Worm (Caenorhabditis elegans): ENCODE results near the gene F12D9.2.

Gene F12D9.2

ce11 chrX:8675151-8675550 lies 28.3 kb upstream of the F12D9.2 start:
- TF ChIP-seq egl-27 (tag; optimal IDR thresholded peaks at IDR 0.05): no peak
- TF ChIP-seq nhr-28 (tag; optimal IDR thresholded peaks at IDR 0.05): no peak
- no peak for TF ChIP-seq unc-39 (tag; optimal IDR thresholded peaks at IDR 0.05)
- TF ChIP-seq elt-2 (tag; optimal IDR thresholded peaks at IDR 0.05): no peak
- TF ChIP-seq nhr-11 (tag; optimal IDR thresholded peaks at IDR 0.05): no peak
- no peak for TF ChIP-seq nfya-1 (tag; optimal IDR thresholded peaks at IDR 0.05; ENCODE audit: insufficient read depth)
- no peak for TF ChIP-seq mml-1 (tag; optimal IDR thresholded peaks at IDR 0.05)
- no peak for TF ChIP-seq elt-1 (tag; optimal IDR thresholded peaks at IDR 0.05)
- no peak for TF ChIP-seq ztf-11 (tag; optimal IDR thresholded peaks at IDR 0.05)
- no peak for TF ChIP-seq egl-5 (tag; optimal IDR thresholded peaks at IDR 0.05)
- TF ChIP-seq zag-1 (tag; optimal IDR thresholded peaks at IDR 0.05): no peak
- no peak for TF ChIP-seq R02D3.7 (tag; optimal IDR thresholded peaks at IDR 0.05)
- no peak for TF ChIP-seq nhr-237 (tag; optimal IDR thresholded peaks at IDR 0.05)
- no peak for TF ChIP-seq skn-1 (tag; optimal IDR thresholded peaks at IDR 0.05)
- no peak for TF ChIP-seq ZK546.5 (tag; optimal IDR thresholded peaks at IDR 0.05)
- no peak for TF ChIP-seq tbx-2 (tag; optimal IDR thresholded peaks at IDR 0.05)
- TF ChIP-seq fkh-2 (tag; optimal IDR thresholded peaks at IDR 0.05): no peak
- TF ChIP-seq ceh-16 (tag; optimal IDR thresholded peaks at IDR 0.05): no peak
- no peak for TF ChIP-seq daf-12 (tag; optimal IDR thresholded peaks at IDR 0.05)

- TF ChIP-seq mdl-1 (tag; optimal IDR thresholded peaks at IDR 0.05) (peak; percentile 44), unc-62 (GFP tag; optimal IDR thresholded peaks at IDR 0.05) (no peak), hmg-11 (tag; optimal IDR thresholded peaks at IDR 0.05) (no peak), snpc-4 (tag; optimal IDR thresholded peaks at IDR 0.05) (no peak), jun-1 (tag; optimal IDR thresholded peaks at IDR 0.05) (peak; percentile 2), elt-2 (tag; optimal IDR thresholded peaks at IDR 0.05) (peak; percentile 81), nhr-76 (tag; optimal IDR thresholded peaks at IDR 0.05) (no peak), sea-2 (GFP tag; optimal IDR thresholded peaks at IDR 0.05) (no peak), nhr-67 (tag; optimal IDR thresholded peaks at IDR 0.05) (no peak), nhr-43 (tag; optimal IDR thresholded peaks at IDR 0.05; ENCODE audit: poor library complexity, severe bottlenecking) (peak; percentile 14), pqm-1 (tag; optimal IDR thresholded peaks at IDR 0.05) (peak; percentile 81), pha-4 (tag; optimal IDR thresholded peaks at IDR 0.05) (peak; percentile 79)
Measured at ce11 chrX:8674514-8674913, 27.6 kb upstream of the F12D9.2 start.

- TF ChIP-seq snpc-4 (tag; optimal IDR thresholded peaks at IDR 0.05): no peak
- TF ChIP-seq ztf-11 (tag; optimal IDR thresholded peaks at IDR 0.05): no peak
Measured at ce11 chrX:8672760-8673159, 25.9 kb upstream of the F12D9.2 start, which contains the start of the genes K09E2.2 and K09E2.3. Gene K09E2.2 (plus strand): TSS chrX:8673060. Gene K09E2.3 (plus strand): TSS chrX:8673084.

- no peak for TF ChIP-seq lin-39 (tag; optimal IDR thresholded peaks at IDR 0.05)
- TF ChIP-seq ceh-9 (tag; optimal IDR thresholded peaks at IDR 0.05): no peak
- no peak for TF ChIP-seq nhr-25 (tag; optimal IDR thresholded peaks at IDR 0.05)
- no peak for TF ChIP-seq zag-1 (tag; optimal IDR thresholded peaks at IDR 0.05)
- no peak for TF ChIP-seq nhr-43 (tag; optimal IDR thresholded peaks at IDR 0.05; ENCODE audit: poor library complexity, severe bottlenecking)
- no peak for TF ChIP-seq daf-12 (tag; optimal IDR thresholded peaks at IDR 0.05)
- TF ChIP-seq ztf-4 (tag; optimal IDR thresholded peaks at IDR 0.05): no peak
- no peak for TF ChIP-seq hmg-11 (tag; optimal IDR thresholded peaks at IDR 0.05)
- TF ChIP-seq nhr-23 (tag; optimal IDR thresholded peaks at IDR 0.05): no peak
- no peak for TF ChIP-seq nhr-11 (tag; optimal IDR thresholded peaks at IDR 0.05)
Measured at ce11 chrX:8662452-8662851, 15.6 kb upstream of the F12D9.2 start.

ce11 chrX:8660909-8661308 lies 14.0 kb upstream of the F12D9.2 start:
- TF ChIP-seq skn-1 (tag; optimal IDR thresholded peaks at IDR 0.05) (no peak), nhr-43 (tag; optimal IDR thresholded peaks at IDR 0.05; ENCODE audit: poor library complexity, severe bottlenecking) (no peak), unc-39 (tag; optimal IDR thresholded peaks at IDR 0.05) (no peak), nhr-12 (tag; optimal IDR thresholded peaks at IDR 0.05) (no peak), ztf-4 (tag; optimal IDR thresholded peaks at IDR 0.05) (no peak), ceh-9 (tag; optimal IDR thresholded peaks at IDR 0.05) (no peak), ztf-11 (tag; optimal IDR thresholded peaks at IDR 0.05) (no peak), elt-2 (tag; optimal IDR thresholded peaks at IDR 0.05) (no peak), nhr-67 (tag; optimal IDR thresholded peaks at IDR 0.05) (no peak), eor-1 (tag; optimal IDR thresholded peaks at IDR 0.05) (no peak), nfya-1 (tag; optimal IDR thresholded peaks at IDR 0.05; ENCODE audit: insufficient read depth) (no peak), pha-4 (tag; optimal IDR thresholded peaks at IDR 0.05) (no peak), ceh-28 (tag; optimal IDR thresholded peaks at IDR 0.05) (no peak), egl-5 (tag; optimal IDR thresholded peaks at IDR 0.05) (no peak), fkh-2 (tag; optimal IDR thresholded peaks at IDR 0.05) (no peak)
